Worm (Caenorhabditis elegans): Measurements from ENCODE around the gene T26E4.3.

ce11 chrV:15831586-15831985, 49.0 kb downstream of the T26E4.3 start, which contains the start of gene srbc-56:
- TF ChIP-seq ceh-82 (tag; optimal IDR thresholded peaks at IDR 0.05) (no peak), elt-3 (tag; optimal IDR thresholded peaks at IDR 0.05) (no peak), nhr-67 (tag; optimal IDR thresholded peaks at IDR 0.05) (no peak), ztf-11 (tag; optimal IDR thresholded peaks at IDR 0.05) (no peak), nhr-12 (tag; optimal IDR thresholded peaks at IDR 0.05) (no peak)

All from whole organism, L3 larva.